Fruit fly (Drosophila melanogaster) whole organism, embryonic: ENCODE data around the gene CG5934.

Experiments used
- BEAF-32 ChIP-seq: fragments of 200-800 bp; sonication (Bioruptor generic); optimal IDR thresholded peaks from 3 replicates; lab custom pipeline; 2017; ENCODE audit warnings: missing biosample characterization, missing genetic modification characterization, mild to moderate bottlenecking, moderate library complexity, missing genetic modification reagents
- CG10209 ChIP-seq: fragments of 200-800 bp; sonication (Bioruptor generic); optimal IDR thresholded peaks from 3 replicates; lab custom pipeline; 2017; ENCODE audit warnings: missing biosample characterization, mild to moderate bottlenecking, missing genetic modification characterization, missing genetic modification reagents
- CG11504 ChIP-seq: fragments of 200-800 bp; sonication (Bioruptor generic); optimal IDR thresholded peaks from 3 replicates; lab custom pipeline; 2019; ENCODE audit warnings: missing biosample characterization, mild to moderate bottlenecking, missing genetic modification characterization, moderate library complexity
- CG12299 ChIP-seq: fragments of 200-800 bp; sonication (Bioruptor generic); optimal IDR thresholded peaks from 2 replicates; lab custom pipeline; 2018; ENCODE audit warnings: missing biosample characterization, mild to moderate bottlenecking, missing genetic modification characterization
- CG12942 ChIP-seq: fragments of 200-800 bp; sonication (Bioruptor generic); optimal IDR thresholded peaks from 3 replicates; lab custom pipeline; 2016; ENCODE audit warnings: missing biosample characterization, missing genetic modification characterization
- CG15011 ChIP-seq: fragments of 200-800 bp; sonication (Bioruptor generic); optimal IDR thresholded peaks from 3 replicates; lab custom pipeline; 2018; ENCODE audit warnings: missing biosample characterization, mild to moderate bottlenecking, missing genetic modification characterization
- CG15073 ChIP-seq: fragments of 200-800 bp; sonication (Bioruptor generic); optimal IDR thresholded peaks from 2 replicates; lab custom pipeline; 2016; ENCODE audit warnings: missing biosample characterization, missing genetic modification characterization
- CG15601 ChIP-seq: fragments of 200-800 bp; sonication (Bioruptor generic); optimal IDR thresholded peaks from 3 replicates; lab custom pipeline; 2019; ENCODE audit warnings: missing biosample characterization, mild to moderate bottlenecking, missing genetic modification characterization, moderate library complexity
- CG15696 ChIP-seq: fragments of 200-800 bp; sonication (Bioruptor generic); optimal IDR thresholded peaks from 2 replicates; lab custom pipeline; 2019; ENCODE audit warnings: missing biosample characterization, mild to moderate bottlenecking, missing genetic modification characterization, moderate library complexity
- CG1602 ChIP-seq: fragments of 200-800 bp; sonication (Bioruptor generic); optimal IDR thresholded peaks from 3 replicates; lab custom pipeline; 2016; ENCODE audit warnings: missing biosample characterization, missing genetic modification characterization
- CG1603 ChIP-seq: fragments of 200-800 bp; sonication (Bioruptor generic); optimal IDR thresholded peaks from 2 replicates; lab custom pipeline; 2019; ENCODE audit warnings: missing biosample characterization, mild to moderate bottlenecking, missing genetic modification characterization, moderate library complexity
- CG17361 ChIP-seq: fragments of 200-800 bp; sonication (Bioruptor generic); IDR thresholded peaks from 3 replicates; pipeline ENCODE4 v1.3.6; 2022; ENCODE audit warnings: missing biosample characterization, missing genetic modification characterization
- CG2116 ChIP-seq: fragments of 200-800 bp; sonication (Bioruptor generic); optimal IDR thresholded peaks from 3 replicates; lab custom pipeline; 2018; ENCODE audit warnings: missing biosample characterization, mild to moderate bottlenecking, missing genetic modification characterization
- CG2678 ChIP-seq: fragments of 200-800 bp; sonication (Bioruptor generic); optimal IDR thresholded peaks from 3 replicates; lab custom pipeline; 2019; ENCODE audit warnings: missing biosample characterization, mild to moderate bottlenecking, missing genetic modification characterization, moderate library complexity
- CG34422 ChIP-seq: fragments of 200-800 bp; sonication (Bioruptor generic); IDR thresholded peaks from 3 replicates; pipeline ENCODE4 v1.3.6; 2022; ENCODE audit warnings: missing biosample characterization, missing genetic modification characterization
- CG4360 ChIP-seq: fragments of 200-800 bp; sonication (Bioruptor generic); IDR thresholded peaks from 2 replicates; pipeline ENCODE4 v1.3.6; 2022; ENCODE audit warnings: missing biosample characterization, missing genetic modification characterization
- CG4730 ChIP-seq: fragments of 200-800 bp; sonication (Bioruptor generic); IDR thresholded peaks from 2 replicates; pipeline ENCODE4 v1.3.6; 2022; ENCODE audit warnings: missing biosample characterization, missing genetic modification characterization
- CG5953 ChIP-seq: fragments of 200-800 bp; sonication (Bioruptor generic); IDR thresholded peaks from 2 replicates; pipeline ENCODE4 v1.3.6; 2022; ENCODE audit warnings: missing biosample characterization, missing genetic modification characterization
- CG7556 ChIP-seq: fragments of 200-800 bp; sonication (Bioruptor generic); optimal IDR thresholded peaks from 2 replicates; lab custom pipeline; 2017; ENCODE audit warnings: missing biosample characterization, mild to moderate bottlenecking, missing genetic modification characterization
- CG9817 ChIP-seq: fragments of 200-800 bp; sonication (Bioruptor generic); optimal IDR thresholded peaks from 2 replicates; lab custom pipeline; 2018; ENCODE audit warnings: missing biosample characterization, mild to moderate bottlenecking, missing genetic modification characterization, moderate library complexity
- CHES-1-like ChIP-seq: fragments of 200-800 bp; sonication (Bioruptor generic); optimal IDR thresholded peaks from 2 replicates; lab custom pipeline; 2016; ENCODE audit warnings: missing biosample characterization, missing genetic modification characterization
- CTCF ChIP-seq: fragments of 200-800 bp; sonication (Bioruptor generic); optimal IDR thresholded peaks from 2 replicates; lab custom pipeline; 2017; ENCODE audit warnings: missing biosample characterization, mild to moderate bottlenecking, missing genetic modification characterization, moderate library complexity
- Dip3 ChIP-seq: fragments of 200-800 bp; sonication (Bioruptor generic); optimal IDR thresholded peaks from 3 replicates; lab custom pipeline; 2016; ENCODE audit warnings: missing biosample characterization, missing genetic modification characterization
- Elba2 ChIP-seq: fragments of 200-800 bp; sonication (Bioruptor generic); optimal IDR thresholded peaks from 3 replicates; lab custom pipeline; 2016; ENCODE audit warnings: missing biosample characterization, missing genetic modification characterization
- Fer3 ChIP-seq: fragments of 200-800 bp; sonication (Bioruptor generic); optimal IDR thresholded peaks from 2 replicates; lab custom pipeline; 2018; ENCODE audit warnings: missing biosample characterization, mild to moderate bottlenecking, missing genetic modification characterization, moderate library complexity
- Lim3 ChIP-seq: fragments of 200-800 bp; sonication (Bioruptor generic); IDR thresholded peaks from 2 replicates; pipeline ENCODE4 v1.3.6; 2022; ENCODE audit warnings: missing biosample characterization, missing genetic modification characterization
- NK7.1 ChIP-seq: fragments of 200-800 bp; sonication (Bioruptor generic); optimal IDR thresholded peaks from 3 replicates; lab custom pipeline; 2016; ENCODE audit warnings: missing biosample characterization, missing genetic modification characterization
- Nf-YB ChIP-seq: fragments of 200-800 bp; sonication (Bioruptor generic); optimal IDR thresholded peaks from 3 replicates; lab custom pipeline; 2019; ENCODE audit warnings: missing biosample characterization, mild to moderate bottlenecking, missing genetic modification characterization, moderate library complexity
- Sry-δ ChIP-seq: fragments of 200-800 bp; sonication (Bioruptor generic); optimal IDR thresholded peaks from 2 replicates; lab custom pipeline; 2016; ENCODE audit warnings: missing biosample characterization, missing genetic modification characterization
- Trl ChIP-seq, 3 experiments: fragments of >200 bp in 2 of 3; fragments of 200-800 bp in 1 of 3; sonication (Bioruptor generic) in 1 of 3; optimal IDR thresholded peaks; 2 replicates in 1 of 3; 3 replicates in 2 of 3; lab custom pipeline; 2016 to 2017; ENCODE audit warnings: missing biosample characterization in 1 of 3, missing genetic modification characterization in 1 of 3
- al ChIP-seq: fragments of 200-800 bp; sonication (Bioruptor generic); IDR thresholded peaks from 2 replicates; pipeline ENCODE4 v1.3.6; 2022; ENCODE audit warnings: missing biosample characterization, missing genetic modification characterization
- ase ChIP-seq: fragments of 200-800 bp; sonication (Bioruptor generic); IDR thresholded peaks from 3 replicates; pipeline ENCODE4 v1.3.6; 2022; ENCODE audit warnings: missing biosample characterization, missing genetic modification characterization
- ato ChIP-seq: fragments of 200-800 bp; sonication (Bioruptor generic); IDR thresholded peaks from 2 replicates; pipeline ENCODE4 v1.3.6; 2022; ENCODE audit warnings: missing biosample characterization, missing genetic modification characterization; ENCODE audit not compliant: partially characterized antibody
- bigmax ChIP-seq: fragments of 200-800 bp; sonication (Bioruptor generic); optimal IDR thresholded peaks from 2 replicates; lab custom pipeline; 2018; ENCODE audit warnings: missing biosample characterization, mild to moderate bottlenecking, missing genetic modification characterization
- cg ChIP-seq: fragments of 200-800 bp; sonication (Bioruptor generic); optimal IDR thresholded peaks from 3 replicates; lab custom pipeline; 2019; ENCODE audit warnings: missing biosample characterization, mild to moderate bottlenecking, missing genetic modification characterization, moderate library complexity
- chif ChIP-seq, 2 experiments: fragments of 200-800 bp; sonication (Bioruptor generic); optimal IDR thresholded peaks; 3 replicates each; lab custom pipeline; 2016; ENCODE audit warnings: missing biosample characterization in 2 of 2, missing genetic modification characterization in 2 of 2
- chinmo ChIP-seq: fragments of 200-800 bp; sonication (Bioruptor generic); IDR thresholded peaks from 4 replicates; pipeline ENCODE4 v1.3.6; 2022; ENCODE audit warnings: missing biosample characterization, missing genetic modification characterization; ENCODE audit not compliant: partially characterized antibody
- cwo ChIP-seq: fragments of 200-800 bp; sonication (Bioruptor generic); optimal IDR thresholded peaks from 3 replicates; lab custom pipeline; 2017; ENCODE audit warnings: missing biosample characterization, missing genetic modification characterization, mild to moderate bottlenecking, moderate library complexity, missing genetic modification reagents
- dati ChIP-seq: fragments of 200-800 bp; sonication (Bioruptor generic); IDR thresholded peaks from 2 replicates; pipeline ENCODE4 v1.3.6; 2022; ENCODE audit warnings: missing biosample characterization, missing genetic modification characterization
- esg ChIP-seq: fragments of 200-800 bp; sonication (Bioruptor generic); conservative IDR thresholded peaks from 2 replicates; pipeline ENCODE4 v1.3.6; 2022; ENCODE audit warnings: missing biosample characterization, missing genetic modification characterization
- eyg ChIP-seq: fragments of 200-800 bp; sonication (Bioruptor generic); optimal IDR thresholded peaks from 3 replicates; lab custom pipeline; 2016; ENCODE audit warnings: missing biosample characterization, missing genetic modification characterization
- h ChIP-seq: fragments of >200 bp; optimal IDR thresholded peaks from 2 replicates; lab custom pipeline; 2017
- ham ChIP-seq: fragments of 200-800 bp; sonication (Bioruptor generic); IDR thresholded peaks from 2 replicates; pipeline ENCODE4 v1.3.6; 2022; ENCODE audit warnings: missing biosample characterization, missing genetic modification characterization
- ind ChIP-seq: fragments of 200-800 bp; sonication (Bioruptor generic); optimal IDR thresholded peaks from 3 replicates; lab custom pipeline; 2016; ENCODE audit warnings: missing biosample characterization, missing genetic modification characterization
- kay ChIP-seq: fragments of 200-800 bp; sonication (Bioruptor generic); optimal IDR thresholded peaks from 2 replicates; lab custom pipeline; 2016; ENCODE audit warnings: missing biosample characterization, missing genetic modification characterization
- nmo ChIP-seq: fragments of 200-800 bp; sonication (Bioruptor generic); optimal IDR thresholded peaks from 2 replicates; lab custom pipeline; 2018; ENCODE audit warnings: missing biosample characterization, mild to moderate bottlenecking, missing genetic modification characterization, moderate library complexity
- pros ChIP-seq: fragments of 200-800 bp; sonication (Bioruptor generic); optimal IDR thresholded peaks from 3 replicates; lab custom pipeline; 2019; ENCODE audit warnings: missing biosample characterization, mild to moderate bottlenecking, missing genetic modification characterization, moderate library complexity
- pzg ChIP-seq: fragments of 200-800 bp; sonication (Bioruptor generic); optimal IDR thresholded peaks from 3 replicates; lab custom pipeline; 2018; ENCODE audit warnings: missing biosample characterization, mild to moderate bottlenecking, missing genetic modification characterization, moderate library complexity
- ranshi ChIP-seq: fragments of 200-800 bp; sonication (Bioruptor generic); IDR thresholded peaks from 2 replicates; pipeline ENCODE4 v1.3.6; 2022; ENCODE audit warnings: missing biosample characterization, missing genetic modification characterization
- toy ChIP-seq: fragments of 200-800 bp; sonication (Bioruptor generic); IDR thresholded peaks from 2 replicates; pipeline ENCODE4 v1.3.6; 2022; ENCODE audit warnings: missing biosample characterization, missing genetic modification characterization
- trh ChIP-seq: fragments of 200-800 bp; sonication (Bioruptor generic); optimal IDR thresholded peaks from 2 replicates; lab custom pipeline; 2016; ENCODE audit warnings: missing biosample characterization, missing genetic modification characterization
- tup ChIP-seq: fragments of 200-800 bp; sonication (Bioruptor generic); optimal IDR thresholded peaks from 2 replicates; lab custom pipeline; 2016; ENCODE audit warnings: missing biosample characterization, mild to moderate bottlenecking, missing genetic modification characterization, moderate library complexity

The CG5934 gene

dm6 chr3R:27245401-27245757 lies 28.1 kb upstream of the CG5934 start (continued):
- no peak for TF ChIP-seq cwo (GFP tag; lab: Kevin White, UChicago)
- TF ChIP-seq NK7.1, result no peak
- TF ChIP-seq CG5953 (GFP tag; lab: Robert Waterston, UW), result no peak
- TF ChIP-seq ham (GFP tag; lab: Robert Waterston, UW), result no peak
- TF ChIP-seq CG2678 (tag; lab: Kevin White, UChicago), result no peak
- TF ChIP-seq CTCF (GFP tag; lab: Kevin White, UChicago), result no peak
- TF ChIP-seq tup (GFP tag; lab: Kevin White, UChicago), result no peak
- no peak for TF ChIP-seq ranshi (GFP tag; lab: Robert Waterston, UW)
- no peak for TF ChIP-seq ind
- TF ChIP-seq CG15696 (tag; lab: Kevin White, UChicago), result no peak
- no peak for TF ChIP-seq CG4730
- TF ChIP-seq CG1602, result no peak
- no peak for TF ChIP-seq CG9817 (tag; lab: Kevin White, UChicago)
- no peak for TF ChIP-seq CG17361
- TF ChIP-seq Sry-δ, result peak; percentile 16
- TF ChIP-seq h (lab: Kevin White, UChicago), result no peak
- TF ChIP-seq esg (GFP tag; lab: Robert Waterston, UW), result no peak
- peak; percentile 13 for TF ChIP-seq pros (GFP tag; lab: Kevin White, UChicago)
- TF ChIP-seq Fer3, result no peak
- TF ChIP-seq pzg (GFP tag; lab: Kevin White, UChicago), result peak; percentile 10
- peak; percentile 56; the same call in 2 of the 3 replicates for TF ChIP-seq CG34422 (GFP tag; lab: Robert Waterston, UW)
- TF ChIP-seq Dip3 (GFP tag; lab: Kevin White, UChicago), result no peak
- no peak for TF ChIP-seq CG15011 (GFP tag; lab: Kevin White, UChicago)
- TF ChIP-seq chif (GFP tag; optimal IDR thresholded peaks at IDR 0.05; lab: Kevin White, UChicago), result peak in 1 of 2 experiments; percentile 17
- no peak for TF ChIP-seq toy (GFP tag; lab: Robert Waterston, UW)
- TF ChIP-seq CG2116 (GFP tag; lab: Kevin White, UChicago), result no peak
- TF ChIP-seq ato (GFP tag; lab: Robert Waterston, UW), result 0 out of 2 replicates have a peak, but pooled peaks have one; percentile 4
- TF ChIP-seq al, result no peak
- peak; percentile 10 for TF ChIP-seq nmo (GFP tag; lab: Kevin White, UChicago)
- TF ChIP-seq CG12299 (tag; lab: Kevin White, UChicago), result no peak
- TF ChIP-seq chinmo (GFP tag; lab: Robert Waterston, UW), result peak; percentile 89; the same call in 3 of the 4 replicates
- TF ChIP-seq CG7556 (GFP tag; lab: Kevin White, UChicago), result no peak
- TF ChIP-seq kay (GFP tag; lab: Kevin White, UChicago), result peak; percentile 38
- TF ChIP-seq CG15073 (GFP tag; lab: Kevin White, UChicago), result no peak
- no peak for TF ChIP-seq CHES-1-like
- no peak for TF ChIP-seq trh
- TF ChIP-seq Elba2 (GFP tag; lab: Kevin White, UChicago), result peak; percentile 39
- TF ChIP-seq Nf-YB (GFP tag; lab: Kevin White, UChicago), result peak; percentile 27
- no peak for TF ChIP-seq bigmax
- TF ChIP-seq CG12942, result no peak
- TF ChIP-seq ase (GFP tag; lab: Robert Waterston, UW), result no peak
- no peak for TF ChIP-seq CG10209 (GFP tag; lab: Kevin White, UChicago)
- no peak for TF ChIP-seq Lim3 (GFP tag; lab: Robert Waterston, UW)
- peak in 1 of 2 experiments; percentile 23 for TF ChIP-seq Trl (optimal IDR thresholded peaks at IDR 0.05; lab: Kevin White, UChicago)
- TF ChIP-seq Trl (GFP tag; optimal IDR thresholded peaks at IDR 0.05; lab: Kevin White, UChicago), result no peak
- TF ChIP-seq CG4360 (GFP tag; lab: Robert Waterston, UW), result peak; percentile 92
- TF ChIP-seq eyg (GFP tag; lab: Kevin White, UChicago), result no peak
- TF ChIP-seq CG15601 (tag; lab: Kevin White, UChicago), result no peak
- no peak for TF ChIP-seq CG1603
- peak; percentile 15 for TF ChIP-seq BEAF-32 (GFP tag; lab: Kevin White, UChicago)
- no peak for TF ChIP-seq CG11504 (tag; lab: Kevin White, UChicago)
- no peak for TF ChIP-seq dati (GFP tag; lab: Robert Waterston, UW)
- TF ChIP-seq cg (GFP tag; lab: Kevin White, UChicago), result peak; percentile 70
